Worm (Caenorhabditis elegans): Measurements from ENCODE around the gene egas-1.

DNA sequence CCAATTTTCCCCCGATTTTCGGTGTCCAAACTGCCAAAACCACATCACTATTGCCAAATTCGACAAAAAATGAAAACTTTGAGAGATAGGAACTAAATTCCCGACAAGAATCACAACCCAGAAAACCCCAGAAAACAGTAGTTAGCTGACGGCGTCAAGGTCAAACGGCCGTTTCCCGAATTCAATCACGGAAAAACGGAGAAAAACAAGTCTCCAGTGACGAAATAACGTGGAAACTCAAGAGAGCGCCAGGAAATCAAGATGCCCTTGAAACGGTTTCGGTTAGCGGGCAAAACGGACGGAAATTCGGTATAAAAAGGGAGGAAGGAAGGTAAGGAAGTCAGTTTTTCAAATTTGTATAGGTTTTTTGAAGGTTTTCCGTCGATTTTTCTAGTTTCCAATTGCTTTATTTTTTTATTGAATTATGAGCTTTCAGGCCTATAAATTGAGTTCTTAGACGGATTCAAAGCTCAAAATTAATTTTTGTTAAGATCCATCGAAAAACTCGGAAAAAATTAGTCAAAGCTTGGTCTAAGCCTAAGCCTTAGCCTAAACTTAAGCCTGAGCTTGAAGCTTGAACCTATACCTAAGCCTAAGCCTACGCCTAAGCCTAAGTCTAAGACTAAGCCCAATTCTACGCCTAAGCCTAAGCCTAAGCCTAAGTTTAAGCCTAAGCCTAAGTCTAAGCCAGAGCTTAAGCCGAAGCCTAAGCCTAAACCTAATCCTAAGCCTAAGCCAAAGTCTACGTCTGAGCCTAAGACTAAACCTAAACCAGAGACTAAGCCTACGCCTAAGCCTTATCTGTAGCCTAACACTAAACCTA, 2.3 kb upstream of the egas-1 start:
- TF ChIP-seq sea-1 (GFP tag; conservative IDR thresholded peaks at IDR 0.05): no peak
- TF ChIP-seq scrt-1 (GFP tag; IDR thresholded peaks at IDR 0.05): no peak

Measured in whole organism, early embryonic.